Worm (Caenorhabditis elegans) whole organism, L3 larva: ENCODE data around the gene T11F8.1.
"Not testable (repeated sequence)": the region's sequence is repeated elsewhere in the genome, so short reads cannot be mapped to it uniquely, and the experiment has no call there.

Experiments used
- R02D3.7 ChIP-seq: fragments of 150-350 bp; optimal IDR thresholded peaks from 2 replicates; lab custom pipeline; 2014; ENCODE audit warnings: missing biosample characterization, missing genetic modification characterization
- ZK546.5 ChIP-seq: sonication (generic microtip); optimal IDR thresholded peaks from 2 replicates; lab custom pipeline; 2017; ENCODE audit warnings: missing biosample characterization, missing genetic modification characterization
- aly-2 ChIP-seq: fragments of 150-350 bp; optimal IDR thresholded peaks from 2 replicates; lab custom pipeline; 2014; ENCODE audit warnings: missing biosample characterization, missing genetic modification characterization
- ama-1 ChIP-seq: fragments of 150-350 bp; optimal IDR thresholded peaks from 2 replicates; lab custom pipeline; 2018
- ceh-16 ChIP-seq: sonication (generic microtip); optimal IDR thresholded peaks from 2 replicates; lab custom pipeline; 2017; ENCODE audit warnings: missing biosample characterization, missing genetic modification characterization
- ceh-82 ChIP-seq: fragments of 150-350 bp; optimal IDR thresholded peaks from 2 replicates; lab custom pipeline; 2014; ENCODE audit warnings: missing biosample characterization, missing genetic modification characterization
- elt-1 ChIP-seq: fragments of 150-350 bp; optimal IDR thresholded peaks from 2 replicates; lab custom pipeline; 2014; ENCODE audit warnings: missing biosample characterization, missing genetic modification characterization
- elt-2 ChIP-seq: sonication (generic microtip); optimal IDR thresholded peaks from 2 replicates; lab custom pipeline; 2016; ENCODE audit warnings: missing genetic modification reagents, mild to moderate bottlenecking, missing genetic modification characterization, missing compliant biosample characterization
- elt-3 ChIP-seq, 3 experiments: fragments of 150-350 bp in 1 of 3; sonication (generic microtip) in 2 of 3; optimal IDR thresholded peaks; 2 replicates in 2 of 3; 4 replicates in 1 of 3; lab custom pipeline; 2014 to 2017; ENCODE audit warnings: missing biosample characterization in 3 of 3, missing genetic modification characterization in 3 of 3
- fkh-10 ChIP-seq: sonication (generic microtip); optimal IDR thresholded peaks from 2 replicates; lab custom pipeline; 2017; ENCODE audit warnings: missing biosample characterization, missing genetic modification reagents, missing genetic modification characterization
- fkh-2 ChIP-seq: fragments of 150-350 bp; optimal IDR thresholded peaks from 2 replicates; lab custom pipeline; 2014; ENCODE audit warnings: missing biosample characterization, missing genetic modification reagents, missing genetic modification characterization
- fos-1 ChIP-seq: fragments of 150-350 bp; optimal IDR thresholded peaks from 2 replicates; lab custom pipeline; 2014; ENCODE audit warnings: missing biosample characterization, missing genetic modification characterization
- lin-15B ChIP-seq: fragments of 150-350 bp; optimal IDR thresholded peaks from 2 replicates; lab custom pipeline; 2014; ENCODE audit warnings: missing biosample characterization, missing genetic modification characterization
- lin-39 ChIP-seq: fragments of 150-350 bp; optimal IDR thresholded peaks from 2 replicates; lab custom pipeline; 2018; ENCODE audit warnings: missing biosample characterization, missing genetic modification reagents, missing genetic modification characterization
- mdl-1 ChIP-seq: fragments of 150-350 bp; optimal IDR thresholded peaks from 2 replicates; lab custom pipeline; 2014; ENCODE audit warnings: missing biosample characterization, missing genetic modification characterization
- mml-1 ChIP-seq: fragments of 150-350 bp; sonication (generic microtip); optimal IDR thresholded peaks from 3 replicates; lab custom pipeline; 2014; ENCODE audit warnings: missing biosample characterization, missing genetic modification characterization
- nfya-1 ChIP-seq: sonication (generic microtip); optimal IDR thresholded peaks from 2 replicates; lab custom pipeline; 2017; ENCODE audit warnings: missing genetic modification characterization, mild to moderate bottlenecking, missing compliant biosample characterization, antibody characterized with exemption, moderate library complexity; ENCODE audit not compliant: insufficient read depth
- nhr-11 ChIP-seq: fragments of 150-350 bp; optimal IDR thresholded peaks from 2 replicates; lab custom pipeline; 2014; ENCODE audit warnings: missing biosample characterization, missing genetic modification characterization
- nhr-23 ChIP-seq: fragments of 150-350 bp; optimal IDR thresholded peaks from 2 replicates; lab custom pipeline; 2014; ENCODE audit warnings: missing biosample characterization, missing genetic modification reagents, missing genetic modification characterization
- nhr-237 ChIP-seq: fragments of 150-350 bp; optimal IDR thresholded peaks from 2 replicates; lab custom pipeline; 2014; ENCODE audit warnings: missing biosample characterization, missing genetic modification characterization
- nhr-28 ChIP-seq: fragments of 150-350 bp; optimal IDR thresholded peaks from 2 replicates; lab custom pipeline; 2014; ENCODE audit warnings: missing biosample characterization, missing genetic modification characterization
- nhr-43 ChIP-seq: sonication (generic microtip); optimal IDR thresholded peaks from 2 replicates; lab custom pipeline; 2016; ENCODE audit warnings: mild to moderate bottlenecking, missing genetic modification characterization, missing compliant biosample characterization; ENCODE audit not compliant: poor library complexity, severe bottlenecking
- nhr-67 ChIP-seq: fragments of 150-350 bp; optimal IDR thresholded peaks from 2 replicates; lab custom pipeline; 2014; ENCODE audit warnings: missing biosample characterization, missing genetic modification characterization
- nhr-77 ChIP-seq: fragments of 150-350 bp; optimal IDR thresholded peaks from 2 replicates; lab custom pipeline; 2014; ENCODE audit warnings: missing biosample characterization, missing genetic modification characterization
- pha-4 ChIP-seq: fragments of 150-350 bp; optimal IDR thresholded peaks from 2 replicates; lab custom pipeline; 2014; ENCODE audit warnings: missing biosample characterization, missing genetic modification reagents, missing genetic modification characterization
- pqm-1 ChIP-seq: fragments of 150-350 bp; optimal IDR thresholded peaks from 2 replicates; lab custom pipeline; 2017; ENCODE audit warnings: missing biosample characterization, missing genetic modification characterization, inconsistent platforms
- skn-1 ChIP-seq: fragments of 150-350 bp; optimal IDR thresholded peaks from 2 replicates; lab custom pipeline; 2014; ENCODE audit warnings: missing biosample characterization, missing genetic modification characterization
- tbx-2 ChIP-seq: sonication (generic microtip); optimal IDR thresholded peaks from 2 replicates; lab custom pipeline; 2016; ENCODE audit warnings: mild to moderate bottlenecking, missing genetic modification characterization, missing compliant biosample characterization
- unc-62 ChIP-seq: fragments of 150-350 bp; sonication (generic microtip); optimal IDR thresholded peaks from 4 replicates; lab custom pipeline; 2014; ENCODE audit warnings: missing biosample characterization, missing genetic modification reagents, missing genetic modification characterization
- zag-1 ChIP-seq: fragments of 150-350 bp; optimal IDR thresholded peaks from 2 replicates; lab custom pipeline; 2014; ENCODE audit warnings: missing biosample characterization, missing genetic modification characterization
- ztf-4 ChIP-seq: fragments of 150-350 bp; optimal IDR thresholded peaks from 2 replicates; lab custom pipeline; 2014; ENCODE audit warnings: missing biosample characterization, missing genetic modification characterization

T11F8.1 gene

ce11 chrIV:5469739-5470138 is 9.7 kb upstream of the T11F8.1 start, which contains the start of gene rme-2:
TSS of gene rme-2 (plus strand) at chrIV:5470026.
- TF ChIP-seq pha-4 (tag; lab: Kevin White, UChicago) (no peak), lin-39 (no peak), elt-2 (tag; lab: Kevin White, UChicago) (no peak), unc-62 (GFP tag; lab: Kevin White, UChicago) (no peak), elt-1 (tag; lab: Kevin White, UChicago) (no peak), fos-1 (tag; lab: Kevin White, UChicago) (no peak), ama-1 (lab: Kevin White, UChicago) (no peak), tbx-2 (tag; lab: Kevin White, UChicago) (no peak), nhr-67 (tag; lab: Kevin White, UChicago) (no peak), mml-1 (tag; lab: Kevin White, UChicago) (no peak), fkh-10 (no peak), ztf-4 (tag; lab: Kevin White, UChicago) (no peak), nfya-1 (tag; lab: Kevin White, UChicago) (no peak), pqm-1 (tag; lab: Kevin White, UChicago) (no peak)

- TF ChIP-seq nhr-23 (tag; lab: Kevin White, UChicago) = no peak
These were observed 6.3 kb upstream of the T11F8.1 start for ce11 chrIV:5473098-5473497.

ce11 chrIV:5476468-5476867 is 2.9 kb upstream of the T11F8.1 start, which contains the start of gene T11F8.4:
TSS of gene T11F8.4 (minus strand) at chrIV:5476568.
- TF ChIP-seq ztf-4 (tag; lab: Kevin White, UChicago) (no peak), skn-1 (tag; lab: Kevin White, UChicago) (no peak)

- TF ChIP-seq elt-1 (tag; lab: Kevin White, UChicago) = no peak
- TF ChIP-seq R02D3.7 (tag; lab: Kevin White, UChicago) = no peak
- no peak for TF ChIP-seq skn-1 (tag; lab: Kevin White, UChicago)
- no peak for TF ChIP-seq nhr-43
- no peak for TF ChIP-seq nfya-1 (tag; lab: Kevin White, UChicago)
- TF ChIP-seq mdl-1 (tag; lab: Kevin White, UChicago) = no peak
- TF ChIP-seq nhr-67 (tag; lab: Kevin White, UChicago) = no peak
- no peak for TF ChIP-seq pqm-1 (tag; lab: Kevin White, UChicago)
- TF ChIP-seq ceh-82 (tag; lab: Kevin White, UChicago) = no peak
- TF ChIP-seq nhr-28 (tag; lab: Kevin White, UChicago) = no peak
- no peak for TF ChIP-seq lin-15B (tag; lab: Kevin White, UChicago)
- TF ChIP-seq mml-1 (tag; lab: Kevin White, UChicago) = no peak
- no peak for TF ChIP-seq elt-2 (tag; lab: Kevin White, UChicago)
- no peak for TF ChIP-seq aly-2 (tag; lab: Kevin White, UChicago)
- no peak for TF ChIP-seq fkh-2 (tag; lab: Kevin White, UChicago)
- TF ChIP-seq zag-1 = no peak
- TF ChIP-seq elt-3 (tag; optimal IDR thresholded peaks at IDR 0.05; lab: Kevin White, UChicago) = no peak
- TF ChIP-seq ceh-16 = no peak
- TF ChIP-seq nhr-23 (tag; lab: Kevin White, UChicago) = no peak
- TF ChIP-seq nhr-77 (tag; lab: Kevin White, UChicago) = no peak
These were observed 2.8 kb downstream of the T11F8.1 start, which contains the start of gene T11F8.12 for ce11 chrIV:5482231-5482630. TSS of gene T11F8.12 (minus strand) at chrIV:5482331.

- no peak for TF ChIP-seq mdl-1 (tag; lab: Kevin White, UChicago)
- no peak for TF ChIP-seq fkh-10
- no peak for TF ChIP-seq skn-1 (tag; lab: Kevin White, UChicago)
- TF ChIP-seq nhr-11 (tag; lab: Kevin White, UChicago) = no peak
- TF ChIP-seq tbx-2 (tag; lab: Kevin White, UChicago) = no peak
- TF ChIP-seq nhr-237 (tag; lab: Kevin White, UChicago) = no peak
- no peak for TF ChIP-seq lin-39
- TF ChIP-seq elt-3 (tag; optimal IDR thresholded peaks at IDR 0.05; lab: Kevin White, UChicago) = no peak
These were observed 3.3 kb downstream of the T11F8.1 start, which contains the start of gene T11F8.5 for ce11 chrIV:5482723-5483122. TSS of gene T11F8.5 (plus strand) at chrIV:5483023.

ce11 chrIV:5486208-5486731 is 6.9 kb downstream of the T11F8.1 start, which contains the start of the genes snpc-3.1 and puf-7:
TSS of gene snpc-3.1 (minus strand) at chrIV:5486258.
TSS of gene puf-7 (plus strand) at chrIV:5486713.
- TF ChIP-seq mdl-1, aly-2, ZK546.5 (tag; lab: Kevin White, UChicago): not testable (repeated sequence)
